Fruit fly (Drosophila melanogaster): ENCODE results near the gene CG42586.

Gene CG42586

dm6 chr2L:14706194-14706593, 35.4 kb downstream of the CG42586 start (continued):
- TF ChIP-seq CG9139 (GFP tag; optimal IDR thresholded peaks at IDR 0.05) (no peak), eg (GFP tag; IDR thresholded peaks at IDR 0.05) (no peak), CG8119 (GFP tag; IDR thresholded peaks at IDR 0.05) (no peak), CG10631 (GFP tag; optimal IDR thresholded peaks at IDR 0.05) (peak; percentile 17), CG10669 (GFP tag; optimal IDR thresholded peaks at IDR 0.05) (peak; percentile 11), cyc (GFP tag; optimal IDR thresholded peaks at IDR 0.05) (peak; percentile 86), OdsH (GFP tag; optimal IDR thresholded peaks at IDR 0.05) (peak; percentile 44), CG31627 (GFP tag; optimal IDR thresholded peaks at IDR 0.05) (peak; percentile 79), dsx (GFP tag; optimal IDR thresholded peaks at IDR 0.05; ENCODE audit: poor library complexity, severe bottlenecking) (no peak), Smox (GFP tag; optimal IDR thresholded peaks at IDR 0.05) (peak; percentile 34), CG3919 (GFP tag; optimal IDR thresholded peaks at IDR 0.05) (peak; percentile 72), topi (GFP tag; optimal IDR thresholded peaks at IDR 0.05) (peak; percentile 56), dac (GFP tag; optimal IDR thresholded peaks at IDR 0.05) (no peak), CG4318 (GFP tag; optimal IDR thresholded peaks at IDR 0.05) (no peak), fd85E (GFP tag; optimal IDR thresholded peaks at IDR 0.05) (no peak), Sox15 (GFP tag; optimal IDR thresholded peaks at IDR 0.05) (peak; percentile 26), Blimp-1 (GFP tag; optimal IDR thresholded peaks at IDR 0.05) (no peak)

dm6 chr2L:14701495-14701894, 40.1 kb downstream of the CG42586 start:
- TF ChIP-seq Ets21C (GFP tag; optimal IDR thresholded peaks at IDR 0.05) (no peak), esn (GFP tag; optimal IDR thresholded peaks at IDR 0.05) (no peak), CG34406 (GFP tag; optimal IDR thresholded peaks at IDR 0.05) (no peak), dac (GFP tag; optimal IDR thresholded peaks at IDR 0.05) (peak; percentile 82), Hr38 (GFP tag; optimal IDR thresholded peaks at IDR 0.05) (no peak), spab (GFP tag; optimal IDR thresholded peaks at IDR 0.05) (no peak), pdm3 (GFP tag; optimal IDR thresholded peaks at IDR 0.05) (peak; percentile 43), Hr4 (GFP tag; optimal IDR thresholded peaks at IDR 0.05) (peak; percentile 93), Eip75B (GFP tag; optimal IDR thresholded peaks at IDR 0.05) (no peak), svp (GFP tag) (peak; percentile 21), achi (GFP tag; optimal IDR thresholded peaks at IDR 0.05) (peak; percentile 55), CG8119 (GFP tag; IDR thresholded peaks at IDR 0.05) (peak; percentile 92), CG6163 (GFP tag; IDR thresholded peaks at IDR 0.05) (peak; percentile 84), Blimp-1 (GFP tag; optimal IDR thresholded peaks at IDR 0.05) (no peak), Smox (GFP tag; optimal IDR thresholded peaks at IDR 0.05) (no peak), fkh (GFP tag; optimal IDR thresholded peaks at IDR 0.05) (no peak), CG1621 (tag; optimal IDR thresholded peaks at IDR 0.05) (no peak), ss (GFP tag; optimal IDR thresholded peaks at IDR 0.05) (no peak), CG6792 (GFP tag; optimal IDR thresholded peaks at IDR 0.05) (peak; percentile 23), CG31627 (GFP tag; optimal IDR thresholded peaks at IDR 0.05) (no peak), OdsH (GFP tag; optimal IDR thresholded peaks at IDR 0.05) (peak; percentile 72), salr (GFP tag; optimal IDR thresholded peaks at IDR 0.05) (peak in 1 of 2 experiments; percentile 44), Lpt (GFP tag; optimal IDR thresholded peaks at IDR 0.05) (peak; percentile 72), dsx (GFP tag; optimal IDR thresholded peaks at IDR 0.05; ENCODE audit: poor library complexity, severe bottlenecking) (no peak), CG11294 (GFP tag; IDR thresholded peaks at IDR 0.05) (no peak), CG15336 (GFP tag; IDR thresholded peaks at IDR 0.05) (peak; percentile 92), CG10669 (GFP tag; optimal IDR thresholded peaks at IDR 0.05) (no peak), Eip93F (GFP tag; optimal IDR thresholded peaks at IDR 0.05) (no peak), CG7368 (GFP tag; optimal IDR thresholded peaks at IDR 0.05) (no peak), CG6808 (GFP tag; optimal IDR thresholded peaks at IDR 0.05) (no peak), eg (GFP tag; IDR thresholded peaks at IDR 0.05) (peak; percentile 73), CG11902 (GFP tag; optimal IDR thresholded peaks at IDR 0.05) (no peak), CG10631 (GFP tag; optimal IDR thresholded peaks at IDR 0.05) (peak; percentile 39), Sox102F (GFP tag; optimal IDR thresholded peaks at IDR 0.05) (no peak), Hr39 (GFP tag; optimal IDR thresholded peaks at IDR 0.05) (no peak), CG8632 (GFP tag; optimal IDR thresholded peaks at IDR 0.05) (no peak), CG3919 (GFP tag; optimal IDR thresholded peaks at IDR 0.05) (peak; percentile 47), lz (GFP tag; optimal IDR thresholded peaks at IDR 0.05) (no peak), Met (GFP tag; optimal IDR thresholded peaks at IDR 0.05) (no peak), CG11762 (GFP tag; optimal IDR thresholded peaks at IDR 0.05; ENCODE audit: insufficient read depth) (no peak), vri (GFP tag; optimal IDR thresholded peaks at IDR 0.05) (no peak), Sox14 (GFP tag; optimal IDR thresholded peaks at IDR 0.05) (no peak), Ets96B (tag; optimal IDR thresholded peaks at IDR 0.05) (no peak)

All from whole organism, prepupa.